Worm (Caenorhabditis elegans) whole organism, L4/young adult: ENCODE results near the gene mrps-31.

Source experiments
- W03F9.2 ChIP-seq: fragments of 150-350 bp; optimal IDR thresholded peaks from 2 replicates; lab custom pipeline; 2014; ENCODE audit warnings: missing biosample characterization, missing genetic modification characterization
- dao-5 ChIP-seq: sonication (generic microtip); optimal IDR thresholded peaks from 2 replicates; lab custom pipeline; 2016; ENCODE audit warnings: missing genotype, missing genetic modification characterization, moderate library complexity, missing compliant biosample characterization
- him-1 ChIP-seq: sonication (generic microtip); optimal IDR thresholded peaks from 2 replicates; lab custom pipeline; 2016; ENCODE audit warnings: missing genotype, missing genetic modification reagents, missing genetic modification characterization, missing compliant biosample characterization

The mrps-31 gene

ce11 chrIII:3630337-3630736 is at the start of gene mrps-31:
mrps-31 (minus strand) TSS chrIII:3630372.
- TF ChIP-seq him-1 (tag; lab: Kevin White, UChicago) (no peak), dao-5 (tag; lab: Kevin White, UChicago) (no peak), W03F9.2 (peak; percentile 73)

DNA sequence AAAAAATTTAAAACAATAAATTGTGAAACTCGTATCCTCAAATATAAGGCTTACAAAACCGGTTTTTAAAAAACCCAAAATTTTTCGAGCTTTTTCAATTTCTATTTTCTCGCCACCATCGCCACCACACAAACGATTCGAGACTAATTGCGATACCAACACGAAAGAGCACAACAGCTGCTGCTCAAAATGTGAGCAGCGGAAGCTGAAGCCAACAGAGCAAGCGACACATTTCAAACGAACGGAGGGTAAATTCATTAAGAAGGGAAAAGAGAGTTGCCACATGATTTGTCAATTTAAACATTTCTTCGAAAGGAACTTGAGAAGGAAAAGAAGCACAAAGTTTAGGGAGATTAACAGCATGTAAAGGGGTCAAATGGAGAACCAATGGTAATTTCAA is 48.9 kb upstream of the mrps-31 start:
- no peak for TF ChIP-seq dao-5 (tag; lab: Kevin White, UChicago)
- no peak for TF ChIP-seq W03F9.2
- no peak for TF ChIP-seq him-1 (tag; lab: Kevin White, UChicago)

- TF ChIP-seq him-1 (tag; lab: Kevin White, UChicago): peak; percentile 92
- TF ChIP-seq dao-5 (tag; lab: Kevin White, UChicago): no peak
These were observed 47.2 kb upstream of the mrps-31 start for ce11 chrIII:3677378-3677777.

- TF ChIP-seq W03F9.2 (no peak), dao-5 (tag; lab: Kevin White, UChicago) (no peak), him-1 (tag; lab: Kevin White, UChicago) (no peak)
These were observed 45.3 kb upstream of the mrps-31 start for ce11 chrIII:3675480-3675879.

- TF ChIP-seq him-1 (tag; lab: Kevin White, UChicago) (no peak), W03F9.2 (no peak)
These were observed 44.0 kb upstream of the mrps-31 start for ce11 chrIII:3674149-3674548.

DNA sequence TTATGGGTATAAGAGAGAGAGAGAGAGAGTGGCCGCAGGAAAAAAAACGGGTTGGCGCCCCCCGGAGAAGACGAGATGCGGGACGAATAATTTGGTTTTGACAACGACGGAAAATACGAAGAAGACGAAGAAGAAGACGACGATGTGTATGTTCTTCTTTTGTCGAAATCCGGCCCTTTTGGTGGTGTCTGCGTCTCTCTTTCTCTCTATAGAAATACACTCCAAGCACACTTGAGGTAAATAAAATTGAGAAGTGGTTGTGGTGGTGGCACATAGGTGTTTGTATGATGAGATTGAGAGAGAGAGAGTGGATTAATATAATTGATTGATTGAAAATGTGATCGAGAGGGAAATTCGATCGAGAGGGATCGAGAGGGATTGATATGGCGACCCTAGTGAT is 42.7 kb upstream of the mrps-31 start:
- TF ChIP-seq W03F9.2 (no peak), him-1 (tag; lab: Kevin White, UChicago) (no peak), dao-5 (tag; lab: Kevin White, UChicago) (no peak)

ce11 chrIII:3670984-3671383 is 40.8 kb upstream of the mrps-31 start:
- TF ChIP-seq W03F9.2: no peak
- TF ChIP-seq him-1 (tag; lab: Kevin White, UChicago): no peak
- TF ChIP-seq dao-5 (tag; lab: Kevin White, UChicago): no peak

DNA sequence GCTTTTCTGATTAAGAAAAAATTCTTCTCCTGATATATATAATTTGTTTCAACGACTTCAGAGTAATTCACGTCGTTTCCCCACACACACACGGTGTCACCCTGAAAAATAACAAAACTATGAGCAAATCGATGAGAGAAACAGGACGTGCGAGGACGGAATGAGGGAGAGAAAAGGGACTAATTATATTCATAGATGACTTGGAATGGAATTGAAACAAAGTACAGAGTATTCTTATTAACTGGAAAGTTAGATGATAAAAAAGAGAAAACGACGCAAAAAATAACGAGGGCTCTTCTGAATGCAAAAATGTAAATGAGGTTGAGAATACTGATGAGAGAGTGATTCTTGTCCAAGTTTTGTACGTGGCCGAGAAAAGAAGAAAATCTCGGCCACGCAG is 40.2 kb upstream of the mrps-31 start, which contains the start of gene C46F11.6:
Gene C46F11.6, minus strand, starts transcription at position 101 of the 400 bp plus-strand sequence.
- TF ChIP-seq W03F9.2 (no peak), dao-5 (tag; lab: Kevin White, UChicago) (no peak), him-1 (tag; lab: Kevin White, UChicago) (no peak)

ce11 chrIII:3664224-3664623 is 34.1 kb upstream of the mrps-31 start, which contains the start of gene C46F11.4:
C46F11.4 (minus strand) TSS chrIII:3664304.
- TF ChIP-seq W03F9.2: peak; percentile 27
- TF ChIP-seq dao-5 (tag; lab: Kevin White, UChicago): no peak
- TF ChIP-seq him-1 (tag; lab: Kevin White, UChicago): peak; percentile 62

DNA sequence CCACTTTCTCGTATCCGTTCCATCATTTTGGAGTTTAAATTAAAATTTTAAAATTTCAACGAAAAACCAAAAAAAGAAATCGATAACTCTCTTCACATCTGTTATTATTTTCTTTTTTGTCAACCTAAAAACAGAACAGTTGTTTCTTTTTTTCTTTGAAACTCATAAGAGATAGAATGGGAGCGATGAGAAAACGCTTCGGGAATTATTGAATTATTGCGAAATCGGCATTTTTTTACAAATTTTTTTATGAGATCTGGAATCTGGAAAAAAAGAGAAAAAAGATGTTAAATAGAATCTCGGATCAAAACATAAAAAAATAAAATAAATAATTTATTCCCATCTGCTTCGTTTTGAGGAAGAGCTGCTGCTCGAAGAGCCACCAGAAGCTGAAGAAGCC is 27.3 kb upstream of the mrps-31 start, which contains the start of gene C46F11.5:
Gene C46F11.5, minus strand, starts transcription at position 128 of the 400 bp plus-strand sequence.
- TF ChIP-seq dao-5 (tag; lab: Kevin White, UChicago) (no peak), W03F9.2 (no peak), him-1 (tag; lab: Kevin White, UChicago) (no peak)

ce11 chrIII:3652964-3653363 is 22.8 kb upstream of the mrps-31 start:
- TF ChIP-seq him-1 (tag; lab: Kevin White, UChicago): no peak
- no peak for TF ChIP-seq W03F9.2
- no peak for TF ChIP-seq dao-5 (tag; lab: Kevin White, UChicago)

DNA sequence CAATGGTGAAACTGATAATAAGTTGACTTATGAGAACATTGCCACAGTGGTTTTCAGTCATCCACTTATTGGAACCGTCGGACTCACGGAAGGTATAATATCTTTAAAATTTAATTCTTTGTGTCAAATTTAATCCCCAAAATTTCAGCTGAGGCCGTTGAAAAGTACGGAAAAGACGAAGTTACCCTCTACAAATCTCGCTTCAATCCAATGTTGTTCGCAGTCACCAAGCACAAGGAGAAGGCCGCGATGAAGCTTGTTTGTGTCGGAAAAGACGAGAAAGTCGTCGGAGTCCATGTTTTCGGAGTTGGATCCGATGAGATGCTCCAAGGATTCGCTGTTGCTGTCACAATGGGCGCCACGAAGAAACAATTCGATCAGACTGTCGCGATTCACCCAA is 22.3 kb upstream of the mrps-31 start:
- TF ChIP-seq W03F9.2 (no peak), him-1 (tag; lab: Kevin White, UChicago) (no peak), dao-5 (tag; lab: Kevin White, UChicago) (no peak)

DNA sequence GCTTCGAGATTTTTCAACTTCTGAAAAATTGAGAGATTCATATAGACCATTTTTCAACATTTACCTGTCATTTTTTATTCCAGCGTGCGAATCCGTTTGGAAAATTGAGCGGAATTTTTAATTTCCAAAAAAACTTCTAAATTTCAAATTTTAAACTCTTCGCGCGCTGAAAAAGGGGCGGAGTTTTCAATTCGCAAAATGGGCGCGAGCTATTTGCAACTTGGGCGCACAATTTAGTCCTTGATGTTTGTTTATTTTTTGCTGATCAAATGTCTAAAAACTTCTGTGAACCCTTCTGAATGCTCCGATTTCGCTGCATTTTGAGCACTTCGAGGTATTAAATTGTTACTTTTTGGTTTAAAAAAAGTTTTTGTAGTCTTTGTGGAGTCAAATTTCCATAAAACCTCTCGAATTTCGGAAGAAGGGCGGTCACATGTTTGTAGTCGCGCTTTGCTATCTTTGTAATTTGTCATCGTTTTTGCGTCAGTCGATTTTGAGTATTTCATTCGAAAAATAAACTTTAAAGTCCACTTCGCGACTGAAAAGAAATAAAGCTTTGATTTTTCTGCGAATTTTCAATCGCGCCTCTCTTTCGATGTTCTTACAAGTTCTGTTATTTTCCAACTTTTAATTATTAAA is 20.6 kb upstream of the mrps-31 start, which contains the start of the genes madf-8 and gsr-1:
Gene madf-8, minus strand, starts transcription at position 156 of the 639 bp plus-strand sequence.
Gene gsr-1, plus strand, starts transcription at position 231 of the 639 bp plus-strand sequence.
- TF ChIP-seq W03F9.2: no peak
- no peak for TF ChIP-seq him-1 (tag; lab: Kevin White, UChicago)
- no peak for TF ChIP-seq dao-5 (tag; lab: Kevin White, UChicago)

- no peak for TF ChIP-seq dao-5 (tag; lab: Kevin White, UChicago)
- TF ChIP-seq him-1 (tag; lab: Kevin White, UChicago): no peak
- TF ChIP-seq W03F9.2: peak; percentile 3
These were observed 20.1 kb upstream of the mrps-31 start for ce11 chrIII:3650266-3650665.

DNA sequence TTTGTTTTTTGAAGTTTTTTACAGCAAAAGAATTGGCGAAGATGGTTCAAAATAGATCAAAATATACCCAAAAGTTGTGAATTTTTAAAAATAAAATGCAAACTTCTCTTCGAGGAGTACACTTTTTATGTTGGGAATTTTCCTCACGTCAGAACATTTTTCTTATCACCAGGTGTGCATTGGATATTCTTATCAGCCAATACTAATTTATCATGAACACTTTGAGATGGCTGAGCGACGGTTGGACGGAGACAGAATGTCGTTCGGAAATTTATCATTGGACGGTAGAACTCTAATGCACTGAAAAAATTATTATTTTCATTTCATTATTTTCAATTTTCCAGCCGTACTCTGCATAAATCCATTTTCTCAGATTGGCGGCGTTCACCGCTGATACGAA is 19.1 kb upstream of the mrps-31 start:
- TF ChIP-seq W03F9.2 (no peak), dao-5 (tag; lab: Kevin White, UChicago) (no peak), him-1 (tag; lab: Kevin White, UChicago) (no peak)
